Worm (Caenorhabditis elegans) whole organism, mixed stage, embryonic: ENCODE measurements around the gene fip-4.

Source experiments
- M03D4.4 ChIP-seq: sonication (generic microtip); optimal IDR thresholded peaks from 2 replicates; lab custom pipeline; 2017; ENCODE audit warnings: mild to moderate bottlenecking, missing genetic modification characterization, missing compliant biosample characterization
- bed-3 ChIP-seq: fragments of 200-800 bp; sonication (Bioruptor generic); optimal IDR thresholded peaks from 3 replicates; lab custom pipeline; 2018; ENCODE audit warnings: mild to moderate bottlenecking, missing genetic modification characterization, moderate library complexity, missing compliant biosample characterization
- blmp-1 ChIP-seq: fragments of 150-350 bp; optimal IDR thresholded peaks from 2 replicates; lab custom pipeline; 2014; ENCODE audit warnings: missing biosample characterization, missing genetic modification characterization
- ceh-39 ChIP-seq: fragments of 150-350 bp; optimal IDR thresholded peaks from 2 replicates; lab custom pipeline; 2014; ENCODE audit warnings: missing biosample characterization, missing genetic modification characterization
- ceh-43 ChIP-seq: fragments of 200-800 bp; sonication (Bioruptor generic); optimal IDR thresholded peaks from 2 replicates; lab custom pipeline; 2018; ENCODE audit warnings: mild to moderate bottlenecking, missing genetic modification characterization, moderate library complexity, missing compliant biosample characterization
- ceh-83 ChIP-seq: fragments of 200-800 bp; sonication (Bioruptor generic); optimal IDR thresholded peaks from 2 replicates; lab custom pipeline; 2018; ENCODE audit warnings: mild to moderate bottlenecking, missing genetic modification characterization, missing compliant biosample characterization
- ces-1 ChIP-seq: fragments of 150-350 bp; optimal IDR thresholded peaks from 2 replicates; lab custom pipeline; 2014; ENCODE audit warnings: missing biosample characterization, missing genetic modification reagents, missing genetic modification characterization
- cnd-1 ChIP-seq: fragments of 200-800 bp; sonication (Bioruptor generic); optimal IDR thresholded peaks from 2 replicates; lab custom pipeline; 2018; ENCODE audit warnings: mild to moderate bottlenecking, missing genetic modification characterization, missing compliant biosample characterization
- drap-1 ChIP-seq: fragments of 200-800 bp; sonication (Bioruptor generic); optimal IDR thresholded peaks from 3 replicates; lab custom pipeline; 2018; ENCODE audit warnings: mild to moderate bottlenecking, missing genetic modification characterization, missing compliant biosample characterization
- elt-3 ChIP-seq: fragments of 150-350 bp; optimal IDR thresholded peaks from 2 replicates; lab custom pipeline; 2014; ENCODE audit warnings: missing biosample characterization, missing genetic modification characterization
- flh-1 ChIP-seq: fragments of 200-800 bp; sonication (Bioruptor generic); optimal IDR thresholded peaks from 2 replicates; lab custom pipeline; 2018; ENCODE audit warnings: mild to moderate bottlenecking, missing genetic modification characterization, moderate library complexity, missing compliant biosample characterization
- ham-2 ChIP-seq: fragments of 200-800 bp; sonication (Bioruptor generic); optimal IDR thresholded peaks from 2 replicates; lab custom pipeline; 2018; ENCODE audit warnings: mild to moderate bottlenecking, missing genetic modification characterization, missing compliant biosample characterization
- hlh-1 ChIP-seq: fragments of 150-350 bp; optimal IDR thresholded peaks from 2 replicates; lab custom pipeline; 2014; ENCODE audit warnings: missing biosample characterization, missing genetic modification reagents, missing genetic modification characterization
- lin-13 ChIP-seq: fragments of 150-350 bp; optimal IDR thresholded peaks from 2 replicates; lab custom pipeline; 2014; ENCODE audit warnings: missing biosample characterization, missing genetic modification characterization
- lin-32 ChIP-seq: fragments of 200-800 bp; sonication (Bioruptor generic); optimal IDR thresholded peaks from 2 replicates; lab custom pipeline; 2018; ENCODE audit warnings: mild to moderate bottlenecking, missing genetic modification characterization, missing compliant biosample characterization
- lsy-2 ChIP-seq: fragments of 150-350 bp; optimal IDR thresholded peaks from 2 replicates; lab custom pipeline; 2014; ENCODE audit warnings: missing biosample characterization, missing genetic modification characterization
- mab-5 ChIP-seq: fragments of 150-350 bp; optimal IDR thresholded peaks from 2 replicates; lab custom pipeline; 2014; ENCODE audit warnings: missing biosample characterization, missing genetic modification characterization
- mep-1 ChIP-seq: fragments of 150-350 bp; optimal IDR thresholded peaks from 2 replicates; lab custom pipeline; 2017; ENCODE audit warnings: missing biosample characterization, missing genetic modification reagents, missing genetic modification characterization, inconsistent platforms
- mls-2 ChIP-seq: sonication (generic microtip); optimal IDR thresholded peaks from 2 replicates; lab custom pipeline; 2016; ENCODE audit warnings: mild to moderate bottlenecking, missing genetic modification characterization, moderate library complexity, missing compliant biosample characterization
- nhr-12 ChIP-seq: fragments of 150-350 bp; optimal IDR thresholded peaks from 2 replicates; lab custom pipeline; 2014; ENCODE audit warnings: missing biosample characterization, missing genetic modification characterization
- nhr-2 ChIP-seq: fragments of 150-350 bp; optimal IDR thresholded peaks from 2 replicates; lab custom pipeline; 2014; ENCODE audit warnings: missing biosample characterization, missing genetic modification characterization
- nhr-237 ChIP-seq: fragments of 150-350 bp; optimal IDR thresholded peaks from 2 replicates; lab custom pipeline; 2014; ENCODE audit warnings: missing biosample characterization, missing genetic modification characterization
- nhr-28 ChIP-seq: fragments of 150-350 bp; optimal IDR thresholded peaks from 2 replicates; lab custom pipeline; 2014; ENCODE audit warnings: missing biosample characterization, missing genetic modification characterization
- pha-4 ChIP-seq: fragments of 150-350 bp; optimal IDR thresholded peaks from 2 replicates; lab custom pipeline; 2018; ENCODE audit warnings: missing biosample characterization, missing genetic modification reagents, missing genetic modification characterization
- sem-2 ChIP-seq: fragments of 200-800 bp; sonication (Bioruptor generic); optimal IDR thresholded peaks from 2 replicates; lab custom pipeline; 2018; ENCODE audit warnings: mild to moderate bottlenecking, missing genetic modification characterization, missing compliant biosample characterization
- snpc-4 ChIP-seq: fragments of 150-350 bp; optimal IDR thresholded peaks from 2 replicates; lab custom pipeline; 2014; ENCODE audit warnings: missing biosample characterization, missing genetic modification characterization
- sptf-1 ChIP-seq: sonication (generic microtip); optimal IDR thresholded peaks from 2 replicates; lab custom pipeline; 2017; ENCODE audit warnings: mild to moderate bottlenecking, missing genetic modification characterization, moderate library complexity, missing compliant biosample characterization
- tbx-8 ChIP-seq: fragments of 200-800 bp; sonication (Bioruptor generic); optimal IDR thresholded peaks from 2 replicates; lab custom pipeline; 2018; ENCODE audit warnings: mild to moderate bottlenecking, missing genetic modification characterization, moderate library complexity, missing compliant biosample characterization
- unc-120 ChIP-seq: sonication (generic microtip); optimal IDR thresholded peaks from 2 replicates; lab custom pipeline; 2017; ENCODE audit warnings: missing genetic modification characterization, missing compliant biosample characterization; ENCODE audit not compliant: poor library complexity, severe bottlenecking
- unc-39 ChIP-seq: fragments of 150-350 bp; optimal IDR thresholded peaks from 2 replicates; lab custom pipeline; 2014; ENCODE audit warnings: missing biosample characterization, missing genetic modification characterization
- unc-62 ChIP-seq: fragments of 150-350 bp; optimal IDR thresholded peaks from 2 replicates; lab custom pipeline; 2014; ENCODE audit warnings: missing biosample characterization, missing genetic modification reagents, missing genetic modification characterization
- zip-8 ChIP-seq: fragments of 150-350 bp; optimal IDR thresholded peaks from 2 replicates; lab custom pipeline; 2014; ENCODE audit warnings: missing biosample characterization, missing genetic modification characterization
- ztf-11 ChIP-seq: fragments of 150-350 bp; optimal IDR thresholded peaks from 2 replicates; lab custom pipeline; 2014; ENCODE audit warnings: missing biosample characterization, missing genetic modification characterization

fip-4 gene

DNA sequence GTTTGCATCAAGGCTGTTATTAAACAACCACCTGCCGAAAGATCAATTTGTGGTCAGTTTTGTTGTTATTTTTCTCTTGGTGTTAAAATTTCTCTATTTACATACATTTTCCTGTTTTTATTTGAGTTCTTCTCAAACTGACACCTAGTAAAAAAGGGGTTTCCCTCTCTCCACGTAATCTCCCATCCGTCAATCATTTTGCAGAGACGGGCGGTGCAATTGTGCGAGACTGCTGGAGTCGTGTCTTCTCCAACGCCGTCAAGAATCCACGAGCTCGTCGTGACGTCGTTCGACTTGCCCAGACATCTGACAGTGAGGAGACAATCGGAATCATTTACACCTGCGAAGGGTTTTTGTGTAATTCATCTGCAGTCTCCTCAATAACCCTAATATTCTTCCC lies 15.3 kb upstream of the fip-4 start:
- TF ChIP-seq sptf-1 (tag; lab: Kevin White, UChicago) (no peak), snpc-4 (tag; lab: Kevin White, UChicago) (no peak), pha-4 (tag; lab: Kevin White, UChicago) (no peak), hlh-1 (tag; lab: Kevin White, UChicago) (no peak), ceh-43 (GFP tag; lab: Kevin White, UChicago) (no peak), drap-1 (GFP tag; lab: Kevin White, UChicago) (no peak), unc-62 (GFP tag; lab: Kevin White, UChicago) (no peak), blmp-1 (tag; lab: Kevin White, UChicago) (no peak), ces-1 (GFP tag; lab: Kevin White, UChicago) (no peak), nhr-12 (tag; lab: Kevin White, UChicago) (no peak), nhr-28 (tag; lab: Kevin White, UChicago) (no peak), lsy-2 (tag; lab: Kevin White, UChicago) (no peak), M03D4.4 (tag; lab: Kevin White, UChicago) (no peak), mab-5 (tag; lab: Kevin White, UChicago) (no peak), ceh-39 (no peak)

DNA sequence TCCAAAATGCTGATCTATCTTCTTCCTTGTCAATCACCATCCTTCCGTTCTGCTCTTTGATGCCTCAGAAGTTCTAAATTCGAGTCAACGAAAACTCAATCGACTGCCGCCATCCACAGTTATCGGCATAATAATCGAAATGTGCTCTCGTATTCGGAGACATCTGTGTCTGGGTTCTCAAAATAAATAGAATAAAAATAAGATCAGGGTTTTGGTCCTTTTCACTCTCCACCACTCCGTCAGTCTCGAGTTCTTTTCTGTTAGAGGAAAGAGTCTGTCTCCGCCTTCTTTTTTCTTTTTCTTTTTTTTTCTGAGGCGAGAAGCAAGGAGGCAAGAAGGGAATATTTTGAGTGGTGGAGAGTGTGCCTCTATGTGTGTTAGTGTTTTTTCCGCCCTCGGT lies 12.7 kb upstream of the fip-4 start, which contains the start of gene F41E6.17:
Gene F41E6.17, plus strand, starts transcription at position 348 of the 400 bp plus-strand sequence.
- TF ChIP-seq unc-62 (GFP tag; lab: Kevin White, UChicago): no peak
- peak; percentile 41 for TF ChIP-seq ces-1 (GFP tag; lab: Kevin White, UChicago)

DNA sequence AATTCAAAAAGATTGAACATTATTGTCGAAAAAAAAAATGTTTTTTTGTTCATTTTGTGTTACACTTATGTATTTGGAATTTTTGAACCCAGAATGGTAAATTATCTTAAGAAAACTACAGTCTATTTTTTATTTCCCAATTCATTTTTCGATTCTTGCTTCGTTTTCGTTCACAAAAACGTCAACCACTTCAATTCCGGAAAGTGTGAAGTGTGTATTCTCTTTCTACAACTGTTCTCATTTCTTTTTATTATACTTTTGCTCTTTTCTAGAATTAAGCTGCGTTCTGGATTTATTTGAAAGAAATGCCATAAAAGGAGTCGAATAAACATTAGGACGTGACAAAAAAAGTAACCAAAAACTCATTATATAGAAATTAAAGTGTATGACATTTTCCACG lies 11.2 kb upstream of the fip-4 start, which contains the start of gene F41E6.1:
Gene F41E6.1, plus strand, starts transcription at position 301 of the 400 bp plus-strand sequence.
- TF ChIP-seq unc-120 (tag; lab: Kevin White, UChicago): no peak
- TF ChIP-seq mep-1: no peak
- TF ChIP-seq cnd-1 (tag; lab: Kevin White, UChicago): no peak
- no peak for TF ChIP-seq lin-32
- TF ChIP-seq flh-1 (GFP tag; lab: Kevin White, UChicago): no peak
- no peak for TF ChIP-seq sem-2 (GFP tag; lab: Kevin White, UChicago)
- TF ChIP-seq mab-5 (tag; lab: Kevin White, UChicago): no peak
- no peak for TF ChIP-seq ztf-11 (tag; lab: Kevin White, UChicago)
- no peak for TF ChIP-seq blmp-1 (tag; lab: Kevin White, UChicago)
- TF ChIP-seq lin-13 (tag; lab: Kevin White, UChicago): no peak
- TF ChIP-seq ceh-39: no peak
- TF ChIP-seq elt-3 (tag; lab: Kevin White, UChicago): no peak
- no peak for TF ChIP-seq unc-39 (tag; lab: Kevin White, UChicago)
- no peak for TF ChIP-seq pha-4 (tag; lab: Kevin White, UChicago)
- TF ChIP-seq, all 35 proteins: peak for 0

DNA sequence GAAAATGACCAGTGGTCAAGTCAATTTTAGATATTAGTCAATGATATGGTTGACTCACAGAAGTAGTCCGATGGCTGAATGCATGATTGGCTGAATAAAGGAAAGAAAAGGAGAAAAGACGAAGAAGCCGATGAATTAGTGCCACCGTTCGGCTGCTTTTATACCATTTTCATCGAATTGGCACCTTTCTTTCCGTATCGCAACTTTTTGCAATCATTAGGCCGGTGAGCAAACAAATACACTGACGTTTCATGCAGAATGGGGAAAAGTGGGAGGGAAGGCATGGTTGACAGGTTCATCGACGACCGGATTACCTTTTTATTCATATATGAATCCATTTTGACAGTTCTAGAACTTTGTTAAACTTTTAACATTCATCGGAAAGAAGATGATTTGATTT lies 10.1 kb upstream of the fip-4 start, which contains the start of gene idpc-2:
Gene idpc-2, minus strand, starts transcription at position 101 of the 400 bp plus-strand sequence.
- no peak for TF ChIP-seq mls-2
- no peak for TF ChIP-seq nhr-237 (tag; lab: Kevin White, UChicago)
- no peak for TF ChIP-seq hlh-1 (tag; lab: Kevin White, UChicago)
- TF ChIP-seq lin-32: no peak
- no peak for TF ChIP-seq sptf-1 (tag; lab: Kevin White, UChicago)
- TF ChIP-seq drap-1 (GFP tag; lab: Kevin White, UChicago): no peak
- no peak for TF ChIP-seq ztf-11 (tag; lab: Kevin White, UChicago)
- TF ChIP-seq zip-8 (tag; lab: Kevin White, UChicago): no peak
- no peak for TF ChIP-seq unc-39 (tag; lab: Kevin White, UChicago)
- TF ChIP-seq cnd-1 (tag; lab: Kevin White, UChicago): no peak
- TF ChIP-seq nhr-12 (tag; lab: Kevin White, UChicago): no peak
- no peak for TF ChIP-seq flh-1 (GFP tag; lab: Kevin White, UChicago)
- TF ChIP-seq ham-2 (GFP tag; lab: Kevin White, UChicago): no peak
- no peak for TF ChIP-seq unc-120 (tag; lab: Kevin White, UChicago)
- TF ChIP-seq pha-4 (tag; lab: Kevin White, UChicago): no peak
- no peak for TF ChIP-seq tbx-8
- no peak for TF ChIP-seq ces-1 (GFP tag; lab: Kevin White, UChicago)

DNA sequence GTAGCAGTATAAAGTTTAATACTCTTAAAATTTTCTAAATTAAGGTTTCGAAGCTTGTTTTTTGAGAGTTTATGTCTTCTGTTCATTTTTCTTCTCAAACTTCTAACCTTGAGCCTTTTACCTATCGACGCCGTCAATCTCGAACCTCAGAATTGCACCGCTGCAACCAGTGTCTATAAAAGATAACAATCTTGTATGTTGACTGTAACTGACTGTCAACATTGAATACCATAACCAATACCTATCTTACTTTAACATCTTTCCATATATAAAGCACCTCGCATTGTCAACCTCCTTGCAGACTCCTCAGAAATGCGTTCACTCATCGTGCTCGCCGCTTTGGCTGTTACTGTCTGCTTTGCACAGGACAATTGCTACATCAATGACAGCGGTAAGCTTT lies 7.7 kb upstream of the fip-4 start, which contains the start of gene grd-5:
Gene grd-5, plus strand, starts transcription at position 295 of the 400 bp plus-strand sequence.
- TF ChIP-seq sem-2 (GFP tag; lab: Kevin White, UChicago) (no peak), bed-3 (GFP tag; lab: Kevin White, UChicago) (no peak), sptf-1 (tag; lab: Kevin White, UChicago) (no peak), pha-4 (tag; lab: Kevin White, UChicago) (no peak), nhr-2 (tag; lab: Kevin White, UChicago) (no peak), ceh-83 (GFP tag; lab: Kevin White, UChicago) (no peak), drap-1 (GFP tag; lab: Kevin White, UChicago) (no peak), tbx-8 (no peak), ceh-39 (no peak), blmp-1 (tag; lab: Kevin White, UChicago) (no peak), zip-8 (tag; lab: Kevin White, UChicago) (no peak)
